Worm (Caenorhabditis elegans) whole organism, L2 larva: ENCODE data around the gene C05E4.12.

ENCODE experiments used
- R02D3.7 ChIP-seq: fragments of 150-350 bp; optimal IDR thresholded peaks from 2 replicates; lab custom pipeline; 2014; ENCODE audit warnings: missing biosample characterization, missing genetic modification characterization
- ZK546.5 ChIP-seq: sonication (generic microtip); optimal IDR thresholded peaks from 2 replicates; lab custom pipeline; 2017; ENCODE audit warnings: missing biosample characterization, missing genetic modification characterization
- aly-2 ChIP-seq: fragments of 150-350 bp; optimal IDR thresholded peaks from 2 replicates; lab custom pipeline; 2014; ENCODE audit warnings: missing biosample characterization, missing genetic modification characterization
- ama-1 ChIP-seq: fragments of 150-350 bp; optimal IDR thresholded peaks from 2 replicates; lab custom pipeline; 2018; ENCODE audit warnings: inconsistent platforms
- egl-27 ChIP-seq: sonication (generic microtip); optimal IDR thresholded peaks from 3 replicates; lab custom pipeline; 2017; ENCODE audit warnings: missing biosample characterization, missing genetic modification reagents, missing genetic modification characterization
- elt-1 ChIP-seq: fragments of 150-350 bp; optimal IDR thresholded peaks from 2 replicates; lab custom pipeline; 2014; ENCODE audit warnings: missing biosample characterization, missing genetic modification characterization
- fos-1 ChIP-seq: fragments of 150-350 bp; optimal IDR thresholded peaks from 2 replicates; lab custom pipeline; 2014; ENCODE audit warnings: missing biosample characterization, missing genetic modification characterization
- lin-13 ChIP-seq: fragments of 150-350 bp; optimal IDR thresholded peaks from 2 replicates; lab custom pipeline; 2014; ENCODE audit warnings: missing biosample characterization, missing genetic modification reagents, missing genetic modification characterization
- lin-39 ChIP-seq: fragments of 150-350 bp; optimal IDR thresholded peaks from 2 replicates; lab custom pipeline; 2014; ENCODE audit warnings: missing biosample characterization, missing genetic modification reagents, missing genetic modification characterization
- mab-5 ChIP-seq: fragments of 150-350 bp; optimal IDR thresholded peaks from 2 replicates; lab custom pipeline; 2014; ENCODE audit warnings: missing biosample characterization, missing genetic modification characterization
- nhr-11 ChIP-seq: fragments of 150-350 bp; optimal IDR thresholded peaks from 2 replicates; lab custom pipeline; 2014; ENCODE audit warnings: missing biosample characterization, missing genetic modification characterization
- skn-1 ChIP-seq: sonication (generic microtip); optimal IDR thresholded peaks from 2 replicates; lab custom pipeline; 2017; ENCODE audit warnings: missing biosample characterization, missing genetic modification characterization
- unc-62 ChIP-seq: fragments of 150-350 bp; optimal IDR thresholded peaks from 2 replicates; lab custom pipeline; 2014; ENCODE audit warnings: missing biosample characterization, missing genetic modification reagents, missing genetic modification characterization
- ztf-11 ChIP-seq: sonication (generic microtip); optimal IDR thresholded peaks from 2 replicates; lab custom pipeline; 2017; ENCODE audit warnings: missing biosample characterization, missing genetic modification characterization

DNA sequence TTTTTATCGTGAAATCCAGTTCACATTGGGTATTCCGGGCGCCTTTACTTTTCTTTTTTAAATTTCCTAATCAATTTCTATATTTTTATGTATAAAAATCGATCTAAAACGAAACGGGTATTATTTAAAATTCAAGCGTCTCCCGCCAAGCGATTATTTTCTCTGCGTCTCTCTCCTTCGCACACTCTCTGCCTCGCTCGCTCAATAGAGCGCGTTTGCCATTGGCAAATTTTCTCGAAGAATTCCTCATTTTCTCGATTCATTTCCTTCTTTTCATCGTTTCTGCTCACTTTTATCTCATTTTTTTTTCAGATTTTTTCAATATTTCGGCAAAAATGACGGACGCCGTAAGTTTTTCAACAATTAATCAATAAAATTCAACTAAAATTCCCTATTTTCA lies 11.5 kb upstream of the C05E4.12 start, which contains the start of gene sti-1:
- TF ChIP-seq lin-39, result no peak
- peak; percentile 88 for TF ChIP-seq lin-13
- TF ChIP-seq R02D3.7 (tag; lab: Kevin White, UChicago), result peak; percentile 1
- peak; percentile 55 for TF ChIP-seq ama-1
- TF ChIP-seq mab-5 (tag; lab: Kevin White, UChicago), result peak; percentile 70
- no peak for TF ChIP-seq elt-1
- no peak for TF ChIP-seq ZK546.5 (tag; lab: Kevin White, UChicago)
- no peak for TF ChIP-seq nhr-11 (tag; lab: Kevin White, UChicago)
- TF ChIP-seq aly-2 (tag; lab: Kevin White, UChicago), result no peak
- TF ChIP-seq skn-1 (tag; lab: Kevin White, UChicago), result no peak
- TF ChIP-seq egl-27, result peak; percentile 72
- TF ChIP-seq fos-1 (tag; lab: Kevin White, UChicago), result peak; percentile 66
- TF ChIP-seq unc-62, result peak; percentile 9
- TF ChIP-seq ztf-11, result no peak
